Comparison of ENCODE assay signal across 4 fruit fly cellular contexts in the genomic region with DNA sequence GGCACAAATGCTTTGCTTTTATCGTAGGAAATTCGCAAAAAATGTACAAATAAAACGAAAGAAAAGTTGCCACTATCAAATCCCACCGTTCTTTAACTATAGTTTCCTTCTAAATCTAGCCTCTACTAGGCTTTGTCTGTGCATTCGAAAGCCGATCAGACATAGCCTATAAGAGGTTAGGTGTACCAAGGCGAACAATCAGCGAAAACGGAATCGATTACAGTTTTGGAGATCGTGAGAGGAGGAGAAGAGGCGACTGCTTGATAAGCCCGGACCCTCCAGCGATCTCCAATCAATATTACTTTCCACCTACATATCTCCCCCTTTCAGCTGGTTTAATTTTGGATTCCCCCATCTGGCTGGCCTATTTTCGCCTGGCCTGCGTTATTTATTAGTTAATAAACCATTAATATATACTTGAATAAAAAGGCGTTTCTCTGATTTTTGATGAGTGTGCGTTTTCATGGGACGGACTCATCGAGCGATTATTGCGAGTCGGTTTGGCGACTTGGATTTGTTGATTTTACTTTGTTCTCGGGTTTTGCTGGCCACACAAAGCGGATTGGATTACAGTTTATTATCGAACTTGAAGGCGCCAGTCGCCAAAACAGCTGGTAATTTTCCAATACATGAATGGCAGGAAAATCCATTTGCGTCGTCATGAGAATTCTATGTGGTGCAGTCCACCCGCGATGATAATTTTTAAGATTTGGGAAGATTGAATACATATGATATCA.
A peak's percentile ranks its signal among the peaks of the same experiment; 100 is the strongest.
TF ChIP-seq lines count a peak whose summit lies in the region.

No protein-coding gene starts in this region.

- TF ChIP-seq CTCF in whole organism, embryonic (GFP tag; optimal IDR thresholded peaks at IDR 0.05; lab: Kevin White, UChicago) = no peak

TF ChIP-seq in whole organism, adult, 20 proteins besides CTCF, POLR2A, EP300 and RAD21:
- TF ChIP-seq CG11617 (GFP tag; optimal IDR thresholded peaks at IDR 0.05; lab: Kevin White, UChicago) (no peak), tj (GFP tag; optimal IDR thresholded peaks at IDR 0.05; lab: Kevin White, UChicago) (peak; percentile 84), cnc (optimal IDR thresholded peaks at IDR 0.05; lab: Kevin White, UChicago) (peak in 1 of 2 experiments; percentile 15), pad (GFP tag; optimal IDR thresholded peaks at IDR 0.05; lab: Kevin White, UChicago) (peak; percentile 95)

TF ChIP-seq in whole organism, embryonic, 481 proteins besides CTCF, POLR2A, EP300 and RAD21:
- TF ChIP-seq CG17328 (GFP tag; IDR thresholded peaks at IDR 0.05; lab: Robert Waterston, UW) (no peak), dimm (GFP tag; IDR thresholded peaks at IDR 0.05; lab: Robert Waterston, UW) (no peak), Atf6 (GFP tag; IDR thresholded peaks at IDR 0.05; lab: Robert Waterston, UW) (no peak), exex (tag; optimal IDR thresholded peaks at IDR 0.05; lab: Kevin White, UChicago) (peak; percentile 7), Sox100B (GFP tag; optimal IDR thresholded peaks at IDR 0.05; lab: Kevin White, UChicago) (no peak), corto (GFP tag; optimal IDR thresholded peaks at IDR 0.05; lab: Kevin White, UChicago) (peak; percentile 37), Lhr (GFP tag; optimal IDR thresholded peaks at IDR 0.05; lab: Kevin White, UChicago) (no peak)

TF ChIP-seq in whole organism, prepupa, 60 proteins besides CTCF, POLR2A, EP300 and RAD21:
- TF ChIP-seq CG31627 (GFP tag; optimal IDR thresholded peaks at IDR 0.05; lab: Kevin White, UChicago) (no peak), Sox14 (GFP tag; optimal IDR thresholded peaks at IDR 0.05; lab: Kevin White, UChicago) (no peak), CG11902 (GFP tag; optimal IDR thresholded peaks at IDR 0.05; lab: Kevin White, UChicago) (no peak), Eip93F (GFP tag; optimal IDR thresholded peaks at IDR 0.05; lab: Kevin White, UChicago) (peak; percentile 79), Eip78C (GFP tag; lab: Kevin White, UChicago) (peak; percentile 40), OdsH (GFP tag; optimal IDR thresholded peaks at IDR 0.05; lab: Kevin White, UChicago) (peak; percentile 6), CG11762 (GFP tag; optimal IDR thresholded peaks at IDR 0.05; lab: Kevin White, UChicago; ENCODE audit: insufficient read depth) (no peak), Hr39 (GFP tag; optimal IDR thresholded peaks at IDR 0.05; lab: Kevin White, UChicago) (no peak), cyc (GFP tag; optimal IDR thresholded peaks at IDR 0.05; lab: Kevin White, UChicago) (no peak), net (GFP tag; optimal IDR thresholded peaks at IDR 0.05; lab: Kevin White, UChicago) (peak; percentile 27), ss (GFP tag; optimal IDR thresholded peaks at IDR 0.05; lab: Kevin White, UChicago) (no peak), vri (GFP tag; optimal IDR thresholded peaks at IDR 0.05; lab: Kevin White, UChicago) (peak; percentile 4), CG6163 (GFP tag; IDR thresholded peaks at IDR 0.05; lab: Robert Waterston, UW) (no peak), CG6792 (GFP tag; optimal IDR thresholded peaks at IDR 0.05; lab: Kevin White, UChicago) (no peak), svp (GFP tag; lab: Kevin White, UChicago) (peak; percentile 80), Smox (GFP tag; optimal IDR thresholded peaks at IDR 0.05; lab: Kevin White, UChicago) (peak; percentile 18), CG8632 (GFP tag; optimal IDR thresholded peaks at IDR 0.05; lab: Kevin White, UChicago) (no peak), achi (GFP tag; optimal IDR thresholded peaks at IDR 0.05; lab: Kevin White, UChicago) (no peak), esn (GFP tag; optimal IDR thresholded peaks at IDR 0.05; lab: Kevin White, UChicago) (peak; percentile 30)

TF ChIP-seq in whole organism, wandering third instar larva, 38 proteins besides CTCF, POLR2A, EP300 and RAD21:
- TF ChIP-seq Myc (optimal IDR thresholded peaks at IDR 0.05; lab: Kevin White, UChicago) (no peak), N (GFP tag; optimal IDR thresholded peaks at IDR 0.05; lab: Kevin White, UChicago) (no peak), pan (optimal IDR thresholded peaks at IDR 0.05; lab: Kevin White, UChicago) (no peak), Abd-B (GFP tag; optimal IDR thresholded peaks at IDR 0.05; lab: Kevin White, UChicago) (no peak), tai (GFP tag; optimal IDR thresholded peaks at IDR 0.05; lab: Kevin White, UChicago) (peak; percentile 36), Hr83 (GFP tag; optimal IDR thresholded peaks at IDR 0.05; lab: Kevin White, UChicago; ENCODE audit: poor library complexity, severe bottlenecking) (peak; percentile 73), GATAd (GFP tag; optimal IDR thresholded peaks at IDR 0.05; lab: Kevin White, UChicago) (no peak), jim (GFP tag; optimal IDR thresholded peaks at IDR 0.05; lab: Kevin White, UChicago) (peak; percentile 36), usp (GFP tag; optimal IDR thresholded peaks at IDR 0.05; lab: Kevin White, UChicago) (no peak), CG9705 (GFP tag; optimal IDR thresholded peaks at IDR 0.05; lab: Kevin White, UChicago) (no peak), dmrt93B (GFP tag; optimal IDR thresholded peaks at IDR 0.05; lab: Kevin White, UChicago) (peak; percentile 6), Dfd (GFP tag; optimal IDR thresholded peaks at IDR 0.05; lab: Kevin White, UChicago) (no peak), fru (GFP tag; optimal IDR thresholded peaks at IDR 0.05; lab: Kevin White, UChicago) (no peak), psq (GFP tag; optimal IDR thresholded peaks at IDR 0.05; lab: Kevin White, UChicago) (no peak), sage (GFP tag; optimal IDR thresholded peaks at IDR 0.05; lab: Kevin White, UChicago) (peak; percentile 55), rgr (GFP tag; optimal IDR thresholded peaks at IDR 0.05; lab: Kevin White, UChicago) (peak; percentile 24), brk (GFP tag; optimal IDR thresholded peaks at IDR 0.05; lab: Kevin White, UChicago) (peak; percentile 51), Mio (GFP tag; optimal IDR thresholded peaks at IDR 0.05; lab: Kevin White, UChicago) (no peak), Sp1 (GFP tag; optimal IDR thresholded peaks at IDR 0.05; lab: Kevin White, UChicago) (peak; percentile 53), CrebA (GFP tag; optimal IDR thresholded peaks at IDR 0.05; lab: Kevin White, UChicago; ENCODE audit: borderline replicate concordance) (peak; percentile 68), lola (GFP tag; optimal IDR thresholded peaks at IDR 0.05; lab: Kevin White, UChicago) (no peak), br (GFP tag; optimal IDR thresholded peaks at IDR 0.05; lab: Kevin White, UChicago) (peak; percentile 42), woc (GFP tag; optimal IDR thresholded peaks at IDR 0.05; lab: Kevin White, UChicago) (peak; percentile 37), HLH106 (tag; optimal IDR thresholded peaks at IDR 0.05; lab: Kevin White, UChicago) (peak; percentile 6), dl (GFP tag; optimal IDR thresholded peaks at IDR 0.05; lab: Kevin White, UChicago; ENCODE audit: insufficient read depth in 1 of 2, partially characterized antibody in 2 of 2) (no peak), Jra (GFP tag; optimal IDR thresholded peaks at IDR 0.05; lab: Kevin White, UChicago) (no peak), Vsx2 (GFP tag; optimal IDR thresholded peaks at IDR 0.05; lab: Kevin White, UChicago; ENCODE audit: partially characterized antibody) (no peak), foxo (GFP tag; optimal IDR thresholded peaks at IDR 0.05; lab: Kevin White, UChicago) (peak in 1 of 2 experiments; percentile 26), Rel (GFP tag; optimal IDR thresholded peaks at IDR 0.05; lab: Kevin White, UChicago) (peak; percentile 77), Rel (tag; optimal IDR thresholded peaks at IDR 0.05; lab: Kevin White, UChicago) (peak; percentile 89), Dif (GFP tag; optimal IDR thresholded peaks at IDR 0.05; lab: Kevin White, UChicago; ENCODE audit: partially characterized antibody) (no peak), Hr78 (GFP tag; optimal IDR thresholded peaks at IDR 0.05; lab: Kevin White, UChicago) (no peak), dsf (GFP tag; optimal IDR thresholded peaks at IDR 0.05; lab: Kevin White, UChicago; ENCODE audit: borderline replicate concordance) (peak; percentile 30), Hnf4 (GFP tag; optimal IDR thresholded peaks at IDR 0.05; lab: Kevin White, UChicago) (peak; percentile 54), ey (GFP tag; optimal IDR thresholded peaks at IDR 0.05; lab: Kevin White, UChicago) (peak; percentile 4), sv (GFP tag; optimal IDR thresholded peaks at IDR 0.05; lab: Kevin White, UChicago) (no peak), h (GFP tag; optimal IDR thresholded peaks at IDR 0.05; lab: Kevin White, UChicago) (peak; percentile 5), CG32264 (GFP tag; optimal IDR thresholded peaks at IDR 0.05; lab: Kevin White, UChicago) (no peak), OdsH (GFP tag; optimal IDR thresholded peaks at IDR 0.05; lab: Kevin White, UChicago) (peak; percentile 37)
